Worm (Caenorhabditis elegans): ENCODE data around the gene npp-16.

Gene npp-16

DNA sequence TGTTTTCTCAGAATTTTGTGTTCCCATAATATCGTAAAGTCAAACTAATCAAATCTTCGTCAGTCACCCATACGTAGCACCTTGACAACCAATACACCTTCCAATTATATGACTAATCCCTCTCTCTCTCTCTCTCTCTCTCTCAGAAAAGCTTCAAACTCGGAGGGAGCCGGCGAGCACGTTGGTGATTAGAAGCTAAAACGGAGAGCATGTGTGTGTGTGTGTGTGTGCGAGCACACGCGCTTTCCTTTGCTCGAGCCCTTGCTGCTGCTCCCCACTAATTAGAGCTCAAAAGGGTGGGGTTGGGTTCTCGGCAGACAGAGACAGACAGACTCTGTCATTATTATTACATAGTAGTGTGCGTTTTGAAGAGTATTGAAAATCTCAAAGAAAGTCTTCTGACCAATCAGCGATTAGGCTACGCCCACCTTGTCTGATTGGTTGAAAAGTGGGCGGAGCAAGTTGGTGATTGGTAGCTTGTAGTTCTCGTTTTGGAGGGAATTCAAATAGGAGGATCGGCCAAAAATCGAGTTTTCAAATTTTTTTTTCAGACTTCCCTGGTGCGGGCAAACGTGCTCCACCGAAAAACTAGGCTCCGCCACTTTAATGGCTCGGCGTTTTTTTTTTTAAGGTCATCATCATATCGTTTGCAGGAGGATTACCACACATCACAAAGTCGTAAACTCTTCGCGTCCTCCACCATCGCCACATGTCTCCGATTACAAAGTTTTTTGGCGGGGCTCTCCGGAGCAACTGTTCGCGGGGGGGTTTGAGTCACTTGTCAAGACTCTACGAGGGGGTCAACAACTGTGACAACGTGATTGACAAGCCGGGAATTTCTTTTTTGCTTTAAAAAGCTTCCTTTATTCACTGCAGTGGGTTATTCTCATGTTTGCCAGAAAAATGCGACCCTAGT is 19.6 kb downstream of the npp-16 start:
- peak; percentile 99 for TF ChIP-seq hlh-1 (tag; optimal IDR thresholded peaks at IDR 0.05)
- TF ChIP-seq lin-13 (tag; optimal IDR thresholded peaks at IDR 0.05), result no peak
- no peak for TF ChIP-seq lsy-2 (tag; optimal IDR thresholded peaks at IDR 0.05)
- TF ChIP-seq ceh-39 (tag; optimal IDR thresholded peaks at IDR 0.05), result no peak
- TF ChIP-seq nhr-237 (tag; optimal IDR thresholded peaks at IDR 0.05), result no peak
- TF ChIP-seq unc-62 (GFP tag; optimal IDR thresholded peaks at IDR 0.05), result peak; percentile 85
- TF ChIP-seq ces-1 (GFP tag; optimal IDR thresholded peaks at IDR 0.05), result peak; percentile 14

DNA sequence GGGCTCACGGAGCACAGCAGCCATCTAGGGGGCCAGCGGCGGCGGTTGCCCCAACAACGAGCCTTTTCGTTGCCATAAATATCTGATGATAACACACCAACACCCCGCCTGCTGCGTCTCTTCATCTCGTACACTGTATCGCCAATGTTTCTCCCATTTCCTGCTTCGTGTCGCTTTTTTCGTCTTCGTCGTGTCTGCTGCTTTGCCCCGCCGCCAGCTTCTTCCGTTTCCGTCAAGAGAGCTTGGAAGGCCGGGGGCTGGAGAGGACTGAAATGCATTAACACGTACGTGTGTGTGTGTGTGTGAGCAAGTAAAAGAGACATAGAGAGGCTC is 20.2 kb downstream of the npp-16 start:
- TF ChIP-seq flh-1 (GFP tag; optimal IDR thresholded peaks at IDR 0.05) (no peak), M03D4.4 (tag; optimal IDR thresholded peaks at IDR 0.05) (peak; percentile 54), ztf-11 (tag; optimal IDR thresholded peaks at IDR 0.05) (no peak), ham-2 (GFP tag; optimal IDR thresholded peaks at IDR 0.05) (no peak), mab-5 (tag; optimal IDR thresholded peaks at IDR 0.05) (no peak), nhr-237 (tag; optimal IDR thresholded peaks at IDR 0.05) (no peak), nhr-28 (tag; optimal IDR thresholded peaks at IDR 0.05) (no peak), drap-1 (GFP tag; optimal IDR thresholded peaks at IDR 0.05) (peak; percentile 22), mep-1 (tag; optimal IDR thresholded peaks at IDR 0.05) (no peak), snpc-4 (tag; optimal IDR thresholded peaks at IDR 0.05) (no peak), lin-13 (tag; optimal IDR thresholded peaks at IDR 0.05) (no peak), nhr-76 (tag; optimal IDR thresholded peaks at IDR 0.05) (no peak), ceh-83 (GFP tag; optimal IDR thresholded peaks at IDR 0.05) (peak; percentile 84), elt-1 (tag; optimal IDR thresholded peaks at IDR 0.05; ENCODE audit: borderline replicate concordance, insufficient read depth) (no peak), sem-2 (GFP tag; optimal IDR thresholded peaks at IDR 0.05) (no peak), sptf-1 (tag; optimal IDR thresholded peaks at IDR 0.05) (no peak), cnd-1 (tag; optimal IDR thresholded peaks at IDR 0.05) (no peak), lsy-2 (tag; optimal IDR thresholded peaks at IDR 0.05) (no peak), ceh-43 (GFP tag; optimal IDR thresholded peaks at IDR 0.05) (no peak), hlh-1 (tag; optimal IDR thresholded peaks at IDR 0.05) (no peak), ceh-39 (tag; optimal IDR thresholded peaks at IDR 0.05) (no peak), ces-1 (GFP tag; optimal IDR thresholded peaks at IDR 0.05) (peak; percentile 24), tbx-8 (GFP tag; optimal IDR thresholded peaks at IDR 0.05) (no peak), blmp-1 (tag; optimal IDR thresholded peaks at IDR 0.05) (no peak), pha-4 (tag; optimal IDR thresholded peaks at IDR 0.05) (no peak), bed-3 (GFP tag; optimal IDR thresholded peaks at IDR 0.05) (no peak), unc-120 (tag; optimal IDR thresholded peaks at IDR 0.05; ENCODE audit: poor library complexity, severe bottlenecking) (peak; percentile 74), unc-39 (tag; optimal IDR thresholded peaks at IDR 0.05) (no peak), zip-8 (tag; optimal IDR thresholded peaks at IDR 0.05) (no peak), lin-32 (GFP tag; optimal IDR thresholded peaks at IDR 0.05) (peak; percentile 6), unc-62 (GFP tag; optimal IDR thresholded peaks at IDR 0.05) (no peak), nhr-2 (tag; optimal IDR thresholded peaks at IDR 0.05) (no peak), nhr-12 (tag; optimal IDR thresholded peaks at IDR 0.05) (no peak), mls-2 (tag; optimal IDR thresholded peaks at IDR 0.05) (no peak), elt-3 (tag; optimal IDR thresholded peaks at IDR 0.05) (no peak)

DNA sequence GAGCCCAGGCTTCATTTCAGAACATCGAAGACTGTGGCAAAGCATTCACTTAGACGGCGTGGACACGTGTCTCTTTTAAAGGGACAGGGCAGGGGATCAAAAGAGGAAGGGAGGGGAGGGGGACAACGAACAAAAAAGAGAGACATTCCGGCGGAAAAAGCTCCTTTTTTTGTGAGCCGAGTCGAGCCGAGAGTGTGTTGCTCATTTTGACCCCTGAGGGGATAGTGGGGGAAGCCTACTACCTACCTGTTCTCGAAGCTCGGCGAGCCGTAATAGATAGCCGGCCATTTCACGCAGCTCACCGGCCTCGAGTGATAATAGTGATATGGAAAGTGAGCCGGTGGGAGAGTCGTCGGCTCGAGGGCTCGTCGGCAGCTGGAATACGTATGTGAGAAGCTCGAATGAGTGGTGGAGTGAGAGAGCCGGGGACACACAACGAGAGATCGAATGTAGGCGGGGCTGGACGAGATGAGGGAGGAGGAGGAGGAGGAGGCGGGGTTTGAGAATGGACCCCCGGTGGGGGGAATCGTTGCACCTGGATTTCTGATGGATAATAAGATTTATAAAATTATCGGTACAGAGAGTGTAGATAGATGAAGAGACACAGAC is 21.0 kb downstream of the npp-16 start:
- TF ChIP-seq M03D4.4 (tag; optimal IDR thresholded peaks at IDR 0.05), result peak; percentile 41
- TF ChIP-seq unc-120 (tag; optimal IDR thresholded peaks at IDR 0.05; ENCODE audit: poor library complexity, severe bottlenecking), result peak; percentile 62
- TF ChIP-seq drap-1 (GFP tag; optimal IDR thresholded peaks at IDR 0.05), result peak; percentile 50
- no peak for TF ChIP-seq hlh-1 (tag; optimal IDR thresholded peaks at IDR 0.05)

Data from whole organism, mixed stage, embryonic.